Fruit fly (Drosophila melanogaster) whole organism, wandering third instar larva: ENCODE measurements around the gene CG46509.
"Not testable (repeated sequence)": the region's sequence is repeated elsewhere in the genome, so short reads cannot be mapped to it uniquely, and the experiment has no call there.

Experiments used
- Abd-B ChIP-seq: fragments of >200 bp; optimal IDR thresholded peaks from 2 replicates; lab custom pipeline; 2017; ENCODE audit warnings: missing biosample characterization, missing genetic modification characterization
- CG9705 ChIP-seq: fragments of 200-800 bp; sonication (Bioruptor generic); optimal IDR thresholded peaks from 2 replicates; lab custom pipeline; 2018; ENCODE audit warnings: missing biosample characterization, mild to moderate bottlenecking, missing genetic modification characterization
- Dfd ChIP-seq: fragments of >200 bp; optimal IDR thresholded peaks from 2 replicates; lab custom pipeline; 2017; ENCODE audit warnings: missing biosample characterization, missing genetic modification characterization
- Dif ChIP-seq: fragments of 200-275, 200-300 bp; sonication (Bioruptor generic); optimal IDR thresholded peaks from 2 replicates; lab custom pipeline; 2018; ENCODE audit warnings: missing biosample characterization, missing genetic modification characterization; ENCODE audit not compliant: partially characterized antibody
- GATAd ChIP-seq: sonication (Bioruptor generic); optimal IDR thresholded peaks from 2 replicates; lab custom pipeline; 2016; ENCODE audit warnings: missing biosample characterization, missing genetic modification characterization
- HLH106 ChIP-seq: fragments of 200-800 bp; optimal IDR thresholded peaks from 3 replicates; lab custom pipeline; 2019; ENCODE audit warnings: missing biosample characterization, mild to moderate bottlenecking, missing genetic modification characterization, moderate library complexity
- Hr83 ChIP-seq: fragments of 200-300 bp; sonication (Bioruptor generic); optimal IDR thresholded peaks from 2 replicates; lab custom pipeline; 2016; ENCODE audit warnings: missing biosample characterization, mild to moderate bottlenecking, missing genetic modification characterization, moderate library complexity; ENCODE audit not compliant: poor library complexity, severe bottlenecking
- Jra ChIP-seq: sonication (Bioruptor generic); optimal IDR thresholded peaks from 2 replicates; lab custom pipeline; 2016; ENCODE audit warnings: missing biosample characterization, missing genetic modification characterization
- Mio ChIP-seq: sonication (Bioruptor generic); optimal IDR thresholded peaks from 2 replicates; lab custom pipeline; 2016; ENCODE audit warnings: missing biosample characterization, missing genetic modification characterization
- OdsH ChIP-seq: fragments of 200-800 bp; sonication (Bioruptor generic); optimal IDR thresholded peaks from 2 replicates; lab custom pipeline; 2016; ENCODE audit warnings: missing biosample characterization, mild to moderate bottlenecking, missing genetic modification characterization
- Sp1 ChIP-seq: fragments of 200-800 bp; sonication (Bioruptor generic); optimal IDR thresholded peaks from 3 replicates; lab custom pipeline; 2019; ENCODE audit warnings: missing biosample characterization, mild to moderate bottlenecking, missing genetic modification characterization, moderate library complexity
- Vsx2 ChIP-seq: fragments of 200-300, 225-300 bp; sonication (Bioruptor generic); optimal IDR thresholded peaks from 2 replicates; lab custom pipeline; 2018; ENCODE audit warnings: missing biosample characterization, missing genetic modification characterization; ENCODE audit not compliant: partially characterized antibody
- dsf ChIP-seq: sonication (Bioruptor generic); optimal IDR thresholded peaks from 2 replicates; lab custom pipeline; 2016; ENCODE audit warnings: missing biosample characterization, missing genetic modification characterization, borderline replicate concordance
- fru ChIP-seq: fragments of 200-800 bp; sonication (Bioruptor generic); optimal IDR thresholded peaks from 3 replicates; lab custom pipeline; 2016; ENCODE audit warnings: missing biosample characterization, mild to moderate bottlenecking, missing genetic modification characterization
- h ChIP-seq: fragments of 200-800 bp; sonication (Bioruptor generic); optimal IDR thresholded peaks from 3 replicates; lab custom pipeline; 2016; ENCODE audit warnings: missing biosample characterization, mild to moderate bottlenecking, missing genetic modification characterization
- jim ChIP-seq: fragments of 175-275, 200-325 bp; sonication (Bioruptor generic); optimal IDR thresholded peaks from 2 replicates; lab custom pipeline; 2016; ENCODE audit warnings: missing biosample characterization, mild to moderate bottlenecking, missing genetic modification characterization
- lola ChIP-seq: fragments of >200 bp; optimal IDR thresholded peaks from 2 replicates; lab custom pipeline; 2017; ENCODE audit warnings: missing biosample characterization, missing genetic modification characterization
- rgr ChIP-seq: fragments of 200-800 bp; sonication (Bioruptor generic); optimal IDR thresholded peaks from 3 replicates; lab custom pipeline; 2016; ENCODE audit warnings: missing biosample characterization, mild to moderate bottlenecking, missing genetic modification characterization
- sv ChIP-seq: fragments of 200-800 bp; sonication (Bioruptor generic); optimal IDR thresholded peaks from 3 replicates; lab custom pipeline; 2016; ENCODE audit warnings: missing biosample characterization, missing genetic modification characterization
- usp ChIP-seq: fragments of >200 bp; optimal IDR thresholded peaks from 2 replicates; lab custom pipeline; 2017; ENCODE audit warnings: missing biosample characterization, missing genetic modification characterization

The CG46509 gene

dm6 chrX:22172341-22172740 is at the start of gene CG46509:
CG46509 (plus strand) TSS chrX:22172641.
- TF ChIP-seq usp (GFP tag; lab: Kevin White, UChicago); CG9705 (GFP tag; lab: Kevin White, UChicago); HLH106: not testable (repeated sequence)
- TF ChIP-seq, all 38 proteins: peak for 0; not testable (repeated sequence) for 38

dm6 chrX:22142758-22143157 is 29.7 kb upstream of the CG46509 start, which contains the start of gene CG40813:
CG40813 (plus strand) TSS chrX:22143058.
- TF ChIP-seq h (GFP tag; lab: Kevin White, UChicago); lola; dsf (GFP tag; lab: Kevin White, UChicago): not testable (repeated sequence)

- not testable (repeated sequence) for TF ChIP-seq h (GFP tag; lab: Kevin White, UChicago); Mio (GFP tag; lab: Kevin White, UChicago); HLH106
Observed at dm6 chrX:22147489-22147888, 25.0 kb upstream of the CG46509 start, which contains the start of gene CG46504. CG46504 (plus strand) TSS chrX:22147789.

- not testable (repeated sequence) for TF ChIP-seq HLH106; Abd-B (GFP tag; lab: Kevin White, UChicago); Vsx2
Observed at dm6 chrX:22152542-22152941, 19.9 kb upstream of the CG46509 start, which contains the start of gene CG46505. CG46505 (plus strand) TSS chrX:22152842.

- TF ChIP-seq sv, Sp1, rgr (GFP tag; lab: Kevin White, UChicago): not testable (repeated sequence)
Observed at dm6 chrX:22157587-22157986, 14.9 kb upstream of the CG46509 start, which contains the start of gene CG46506. CG46506 (plus strand) TSS chrX:22157887.

- TF ChIP-seq OdsH (GFP tag; lab: Kevin White, UChicago); lola; GATAd (GFP tag; lab: Kevin White, UChicago): not testable (repeated sequence)
Observed at dm6 chrX:22162623-22163022, 9.8 kb upstream of the CG46509 start, which contains the start of gene CG46507. CG46507 (plus strand) TSS chrX:22162923.

dm6 chrX:22167355-22167754 is 5.1 kb upstream of the CG46509 start, which contains the start of gene CG46508:
CG46508 (plus strand) TSS chrX:22167655.
- not testable (repeated sequence) for TF ChIP-seq Hr83, OdsH, CG9705 (GFP tag; lab: Kevin White, UChicago)

dm6 chrX:22177205-22177604 is 4.8 kb downstream of the CG46509 start, which contains the start of gene CG46510:
CG46510 (plus strand) TSS chrX:22177505.
- not testable (repeated sequence) for TF ChIP-seq Dif; Jra (GFP tag; lab: Kevin White, UChicago); dsf (GFP tag; lab: Kevin White, UChicago)

- not testable (repeated sequence) for TF ChIP-seq jim (GFP tag; lab: Kevin White, UChicago); fru; Dfd (GFP tag; lab: Kevin White, UChicago)
Observed at dm6 chrX:22182193-22182592, 9.8 kb downstream of the CG46509 start, which contains the start of gene CG46511. CG46511 (plus strand) TSS chrX:22182493.

dm6 chrX:22187070-22187469 is 14.6 kb downstream of the CG46509 start, which contains the start of gene CG46512:
CG46512 (plus strand) TSS chrX:22187370.
- TF ChIP-seq OdsH, rgr, Abd-B (GFP tag; lab: Kevin White, UChicago): not testable (repeated sequence)
